Worm (Caenorhabditis elegans) whole organism, dauer: ENCODE data around the gene best-22.
"Not testable (repeated sequence)": the region's sequence is repeated elsewhere in the genome, so short reads cannot be mapped to it uniquely, and the experiment has no call there.

Experiments used
- unc-62 ChIP-seq: sonication (generic microtip); optimal IDR thresholded peaks from 2 replicates; lab custom pipeline; 2017; ENCODE audit warnings: missing biosample characterization, missing genetic modification reagents, missing genetic modification characterization

The best-22 gene

ce11 chrIV:12349639-12350038 is at the start of gene best-22:
best-22 (plus strand) TSS chrIV:12349939.
- no peak for TF ChIP-seq unc-62

DNA sequence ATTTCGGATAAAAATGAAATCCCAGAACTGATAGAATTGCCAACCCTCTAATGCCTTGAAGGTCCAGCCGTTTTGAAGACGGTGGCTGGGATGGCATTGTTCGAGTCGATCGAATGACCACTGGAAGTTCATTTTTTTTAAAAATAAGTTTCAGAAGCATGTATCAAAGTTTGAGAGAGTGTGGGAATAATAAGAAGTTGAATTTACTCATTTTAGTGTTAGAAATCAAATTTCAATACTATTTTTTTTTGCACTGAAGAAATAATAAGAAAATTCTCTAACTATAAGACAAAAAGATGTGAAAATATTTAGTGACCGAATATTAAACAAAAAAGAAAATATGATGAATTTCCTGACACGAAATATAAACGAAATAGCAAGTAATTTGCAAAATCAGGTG is 48.6 kb upstream of the best-22 start, which contains the start of gene oac-59:
TSS of gene oac-59 (minus strand) at position 101 of the 400 bp plus-strand sequence.
- TF ChIP-seq unc-62 = no peak

- TF ChIP-seq unc-62 = no peak
Measured at ce11 chrIV:12302885-12303284, 46.9 kb upstream of the best-22 start.

- no peak for TF ChIP-seq unc-62
Measured at ce11 chrIV:12304750-12305149, 45.0 kb upstream of the best-22 start.

DNA sequence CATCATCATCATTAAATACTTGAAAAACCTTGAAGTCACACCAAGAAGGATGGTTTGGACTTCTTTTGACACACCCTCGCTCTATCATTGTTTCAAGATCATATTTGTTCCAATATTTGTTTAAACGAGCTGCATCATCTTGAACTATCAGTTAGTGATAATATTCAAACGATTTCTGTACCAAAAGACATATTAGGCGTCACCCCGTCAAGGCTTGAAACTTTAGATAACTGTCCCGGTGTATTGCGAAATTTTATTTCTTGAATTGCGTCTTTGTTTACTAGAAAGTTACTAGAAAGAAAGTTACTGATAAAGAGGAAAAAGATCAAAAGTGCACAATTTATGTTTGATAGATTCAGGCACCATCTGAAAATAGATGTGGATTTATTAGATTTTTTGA is 43.8 kb upstream of the best-22 start:
- TF ChIP-seq unc-62 = no peak

DNA sequence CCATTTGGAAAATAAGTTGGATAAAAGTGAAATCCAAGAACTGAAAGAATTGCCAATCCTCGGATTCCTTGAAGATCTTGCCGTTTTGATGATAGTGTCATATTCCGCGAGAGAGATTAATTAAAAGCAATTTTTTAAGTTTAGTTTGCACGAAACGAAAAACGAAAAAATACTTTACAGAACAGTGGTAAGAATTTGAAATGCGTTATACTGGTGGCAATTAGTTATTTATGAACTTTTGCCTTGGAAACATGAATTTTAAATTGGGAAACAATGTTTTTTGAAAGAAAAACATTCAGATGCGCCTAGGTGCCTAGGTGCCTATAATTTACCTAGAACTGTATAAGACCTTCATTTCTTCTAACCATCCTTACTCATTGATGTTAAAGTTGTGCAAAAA is 42.0 kb upstream of the best-22 start, which contains the start of gene oac-57:
TSS of gene oac-57 (minus strand) at position 101 of the 400 bp plus-strand sequence.
- no peak for TF ChIP-seq unc-62

- TF ChIP-seq unc-62 = no peak
Measured at ce11 chrIV:12311597-12311996, 38.1 kb upstream of the best-22 start, which contains the start of gene oac-58. oac-58 (minus strand) TSS chrIV:12311697.

- TF ChIP-seq unc-62 = not testable (repeated sequence)
Measured at ce11 chrIV:12326932-12327331, 22.8 kb upstream of the best-22 start, which contains the start of gene F19B6.3. F19B6.3 (plus strand) TSS chrIV:12327232.

DNA sequence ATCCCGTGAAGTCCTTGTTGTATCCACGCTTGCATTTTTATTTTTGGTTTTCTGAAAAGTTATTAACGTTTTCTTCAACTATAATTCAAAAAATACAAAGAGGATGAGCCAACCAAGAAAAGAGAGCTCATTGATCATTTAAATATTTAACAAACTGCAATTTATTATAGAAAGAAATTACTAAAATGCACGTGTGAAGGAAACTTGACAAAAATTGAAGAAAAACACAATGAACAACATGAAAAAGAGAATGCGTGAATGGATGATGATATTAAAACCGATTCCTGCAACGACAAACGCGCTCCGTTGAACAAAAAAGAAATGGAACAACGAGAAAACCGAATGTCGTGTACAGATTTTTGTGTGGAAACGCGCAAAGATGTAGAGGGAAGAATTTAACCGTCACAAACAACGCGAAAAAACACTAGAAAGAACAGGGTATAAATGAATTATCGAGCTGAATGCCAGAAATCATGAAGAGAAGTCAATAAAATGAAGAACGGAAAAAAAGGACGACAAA is 18.8 kb upstream of the best-22 start, which contains the start of gene ufd-1:
TSS of gene ufd-1 (minus strand) at position 51 of the 520 bp plus-strand sequence.
- no peak for TF ChIP-seq unc-62

- no peak for TF ChIP-seq unc-62
Measured at ce11 chrIV:12334142-12334541, 15.6 kb upstream of the best-22 start.

- no peak for TF ChIP-seq unc-62
Measured at ce11 chrIV:12334708-12335107, 15.0 kb upstream of the best-22 start.

DNA sequence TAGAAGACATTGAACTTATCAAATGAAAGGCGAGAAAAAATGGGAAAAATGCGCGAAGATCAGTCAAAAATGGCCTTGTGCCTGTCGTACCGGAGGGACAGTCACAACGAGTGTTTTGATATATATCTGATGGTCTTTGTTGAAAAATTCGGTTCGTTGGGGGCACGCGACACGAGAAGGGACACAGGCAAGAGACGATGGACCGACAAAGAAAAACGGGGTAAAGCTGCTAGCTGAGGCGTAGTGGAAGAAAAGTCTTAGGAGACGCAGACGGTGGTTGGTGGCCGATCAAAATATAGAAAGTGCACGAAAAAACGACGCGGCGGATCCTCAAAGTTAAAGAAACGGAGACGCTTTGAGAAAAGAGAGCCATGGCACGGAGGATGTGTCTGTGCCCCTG is 14.5 kb upstream of the best-22 start:
- no peak for TF ChIP-seq unc-62

- no peak for TF ChIP-seq unc-62
Measured at ce11 chrIV:12335798-12336197, 13.9 kb upstream of the best-22 start, which contains the start of gene F19B6.1. F19B6.1 (minus strand) TSS chrIV:12336075.

DNA sequence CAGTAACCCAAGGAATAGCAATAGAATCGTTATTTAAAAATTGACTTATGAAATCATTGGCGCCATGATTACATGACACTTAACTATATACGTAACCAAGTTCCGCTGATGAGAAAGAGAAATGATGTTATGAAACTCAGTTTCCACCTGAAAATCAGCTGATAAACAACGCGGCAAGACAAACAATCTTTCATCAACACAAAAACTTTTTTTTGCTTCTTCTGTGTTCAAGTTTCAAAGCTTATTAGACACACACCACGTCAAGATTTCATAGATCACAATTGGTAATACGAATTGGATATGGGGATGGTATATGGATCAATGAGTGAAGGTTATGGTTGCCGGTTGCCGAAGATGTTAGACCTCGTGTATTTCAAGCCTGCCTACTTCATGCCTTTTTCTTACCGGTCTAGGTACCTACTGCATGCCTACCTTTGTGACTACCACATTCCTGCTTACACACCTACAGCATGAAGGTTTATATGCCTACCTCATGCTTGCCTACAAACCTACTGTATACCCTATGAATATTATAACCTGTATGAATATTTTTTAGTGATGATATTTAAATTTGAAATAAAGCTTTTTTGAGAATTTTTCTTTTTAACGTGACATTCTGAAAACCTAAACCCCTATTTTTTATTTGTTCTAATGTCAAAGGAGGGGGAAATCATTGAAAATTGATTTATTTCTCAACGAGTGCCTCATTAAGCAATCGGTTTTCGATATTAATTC is 12.7 kb upstream of the best-22 start, which contains the start of the genes F19B6.10 and wht-5:
TSS of gene F19B6.10 (plus strand) at position 301 of the 735 bp plus-strand sequence.
TSS of gene wht-5 (plus strand) at position 685 of the 735 bp plus-strand sequence.
- no peak for TF ChIP-seq unc-62

- no peak for TF ChIP-seq unc-62
Measured at ce11 chrIV:12340885-12341284, 8.9 kb upstream of the best-22 start.

ce11 chrIV:12350235-12350634 is 496 bp downstream of the best-22 start:
- no peak for TF ChIP-seq unc-62

ce11 chrIV:12359979-12360378 is 10.2 kb downstream of the best-22 start:
- no peak for TF ChIP-seq unc-62

ce11 chrIV:12360742-12361195 is 11.0 kb downstream of the best-22 start, which contains the start of gene sec-24.2:
sec-24.2 (minus strand) TSS chrIV:12360792.
- no peak for TF ChIP-seq unc-62
